Worm (Caenorhabditis elegans): ENCODE measurements around the gene sru-22.
"Not testable (repeated sequence)": the region's sequence is repeated elsewhere in the genome, so short reads cannot be mapped to it uniquely, and the experiment has no call there.

The sru-22 gene

DNA sequence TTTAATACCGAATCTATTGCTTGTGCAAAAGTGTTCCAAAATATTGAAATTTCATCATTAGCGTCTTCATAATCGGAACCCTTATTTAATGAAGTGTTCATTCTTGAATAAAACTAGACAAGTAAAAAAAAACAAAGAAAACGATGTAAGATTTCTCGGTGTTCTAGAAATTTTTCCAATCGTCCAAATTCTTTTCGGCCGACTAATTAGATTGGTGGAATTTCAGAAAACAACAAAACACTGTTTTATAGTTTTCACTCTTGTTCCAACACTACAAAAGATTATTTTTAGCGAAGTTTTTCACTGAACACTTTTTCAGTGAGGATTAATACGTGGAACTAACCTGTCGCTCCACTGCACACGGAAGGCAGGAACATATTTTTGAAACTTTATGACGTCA lies 22.0 kb downstream of the sru-22 start, which contains the start of gene srw-56:
Gene srw-56, minus strand, starts transcription at position 101 of the 400 bp plus-strand sequence.
- TF ChIP-seq him-1 (tag; optimal IDR thresholded peaks at IDR 0.05) (no peak), W03F9.2 (tag; optimal IDR thresholded peaks at IDR 0.05) (no peak), dao-5 (tag; optimal IDR thresholded peaks at IDR 0.05) (no peak)

DNA sequence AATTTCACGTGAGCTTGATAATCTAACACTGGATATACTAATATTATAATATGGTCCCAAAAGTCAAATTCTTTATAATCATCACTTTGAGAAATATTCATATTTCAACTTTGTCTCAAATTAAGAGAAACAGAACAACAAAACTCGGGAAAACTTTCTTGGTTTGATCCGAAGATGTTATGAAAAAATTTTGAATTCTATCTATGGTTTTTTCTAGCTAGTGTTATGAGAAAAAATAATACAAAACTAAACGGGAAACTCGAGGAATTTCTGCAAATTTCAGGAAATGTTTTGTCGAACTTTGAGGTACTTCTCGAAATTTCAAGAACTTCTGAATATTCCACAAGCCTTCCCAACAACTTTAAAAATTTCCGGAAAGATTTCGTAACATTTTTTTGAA lies 23.8 kb downstream of the sru-22 start, which contains the start of gene srw-59:
Gene srw-59, minus strand, starts transcription at position 101 of the 400 bp plus-strand sequence.
- no peak for TF ChIP-seq W03F9.2 (tag; optimal IDR thresholded peaks at IDR 0.05)

DNA sequence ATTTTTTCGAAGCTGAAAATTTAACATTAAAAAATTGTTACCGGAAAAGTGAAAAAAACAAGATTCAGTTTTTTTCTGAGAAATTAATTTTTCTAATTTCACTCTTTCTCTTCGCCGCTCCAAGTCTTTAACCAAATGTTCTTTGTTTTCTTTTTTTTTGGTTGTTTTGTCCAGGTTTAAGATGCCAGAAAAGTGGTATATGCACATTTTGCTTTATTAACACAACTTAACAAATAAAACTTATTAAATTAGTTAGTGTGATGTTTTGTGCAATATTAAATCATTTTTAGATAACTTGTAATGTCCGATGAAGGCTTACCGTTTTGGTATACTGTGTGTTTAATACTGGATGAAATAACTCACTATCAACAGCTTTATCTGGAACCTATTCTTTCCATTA lies 31.6 kb downstream of the sru-22 start, which contains the start of gene srw-53:
Gene srw-53, plus strand, starts transcription at position 301 of the 400 bp plus-strand sequence.
- no peak for TF ChIP-seq him-1 (tag; optimal IDR thresholded peaks at IDR 0.05)
- TF ChIP-seq W03F9.2 (tag; optimal IDR thresholded peaks at IDR 0.05), result no peak
- no peak for TF ChIP-seq dao-5 (tag; optimal IDR thresholded peaks at IDR 0.05)

DNA sequence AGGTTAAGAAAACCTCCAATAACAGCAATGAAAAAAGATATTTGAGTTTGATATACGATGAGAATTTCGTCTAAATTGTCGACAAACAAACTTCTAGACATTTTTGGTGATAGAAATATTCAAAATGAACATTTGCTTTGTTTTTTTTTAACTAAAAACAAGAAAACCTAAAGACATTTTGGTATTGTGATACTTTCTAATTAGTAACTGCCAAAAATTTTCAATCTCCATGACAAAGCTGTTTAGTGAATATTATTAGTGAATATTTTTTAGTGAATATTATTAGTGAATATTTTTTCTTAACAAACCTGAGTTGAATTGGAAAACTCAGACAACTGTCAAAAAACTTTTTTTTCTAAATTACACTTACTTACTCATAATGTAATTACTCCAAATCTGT lies 34.5 kb downstream of the sru-22 start, which contains the start of gene srw-55:
Gene srw-55, minus strand, starts transcription at position 101 of the 400 bp plus-strand sequence.
- TF ChIP-seq dao-5 (tag; optimal IDR thresholded peaks at IDR 0.05), result no peak
- no peak for TF ChIP-seq him-1 (tag; optimal IDR thresholded peaks at IDR 0.05)
- no peak for TF ChIP-seq W03F9.2 (tag; optimal IDR thresholded peaks at IDR 0.05)

DNA sequence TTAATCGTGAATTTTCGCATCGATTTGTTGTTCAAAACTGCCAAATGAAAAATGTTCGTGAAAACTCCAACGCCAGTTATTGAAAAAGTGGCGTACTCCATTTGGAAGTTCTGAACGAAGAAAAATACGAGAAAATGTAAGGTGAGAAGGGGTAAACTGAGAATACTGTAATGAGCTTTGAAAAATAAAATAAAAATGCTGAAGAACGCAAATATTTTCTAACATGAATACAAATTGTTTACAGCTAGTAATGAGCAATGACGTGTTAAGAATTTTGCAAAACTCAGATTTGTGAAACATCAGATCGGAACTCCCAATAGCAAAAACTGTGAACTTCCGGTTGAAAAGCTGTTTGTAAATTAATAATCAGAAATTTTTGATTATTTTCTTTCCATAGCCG lies 42.3 kb downstream of the sru-22 start, which contains the start of gene srw-26:
Gene srw-26, minus strand, starts transcription at position 101 of the 400 bp plus-strand sequence.
- TF ChIP-seq dao-5 (tag; optimal IDR thresholded peaks at IDR 0.05) (no peak), him-1 (tag; optimal IDR thresholded peaks at IDR 0.05) (no peak), W03F9.2 (tag; optimal IDR thresholded peaks at IDR 0.05) (no peak)

DNA sequence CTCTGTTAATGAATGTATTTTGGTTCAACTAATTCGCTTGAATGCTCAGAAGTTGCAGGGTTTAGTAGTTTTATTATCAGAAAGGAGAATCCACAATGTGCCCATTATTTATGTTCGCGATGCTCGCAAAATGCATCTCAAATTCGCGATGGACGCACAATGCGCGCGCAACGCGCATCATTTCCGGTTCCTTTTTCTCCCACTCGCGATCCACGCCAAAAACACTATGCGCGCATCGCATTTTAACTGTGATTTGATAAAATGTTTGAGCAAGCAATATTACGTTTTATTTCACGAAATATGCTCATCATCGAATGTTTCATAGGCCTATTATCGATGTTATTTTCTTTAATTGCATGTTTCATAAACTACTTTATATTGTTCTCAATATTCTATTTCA lies 44.9 kb downstream of the sru-22 start, which contains the start of gene srbc-77:
Gene srbc-77, plus strand, starts transcription at position 301 of the 400 bp plus-strand sequence.
- not testable (repeated sequence) for TF ChIP-seq W03F9.2, dao-5, him-1 (tag; optimal IDR thresholded peaks at IDR 0.05)

DNA sequence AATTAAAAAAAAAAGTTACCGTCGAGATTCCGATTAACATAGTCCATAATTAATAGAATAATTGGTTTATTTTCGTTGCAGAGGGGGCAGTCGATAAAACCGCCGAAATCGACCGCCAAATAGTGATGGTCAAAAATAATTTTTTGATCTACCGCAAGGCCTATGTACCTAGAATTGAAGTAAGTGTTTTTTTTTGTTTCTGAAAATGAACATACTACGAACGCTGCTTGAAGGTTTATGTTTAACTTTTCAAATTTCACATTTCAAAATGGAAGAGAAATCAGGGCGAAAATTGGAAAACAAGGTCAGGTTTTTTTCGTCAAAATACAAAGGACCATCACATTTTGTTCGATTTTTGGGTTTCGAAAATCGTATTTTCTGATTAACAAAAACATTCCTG lies 46.4 kb downstream of the sru-22 start, which contains the start of gene pzf-1:
Gene pzf-1, minus strand, starts transcription at position 101 of the 400 bp plus-strand sequence.
- TF ChIP-seq dao-5 (tag; optimal IDR thresholded peaks at IDR 0.05) (no peak), W03F9.2 (tag; optimal IDR thresholded peaks at IDR 0.05) (no peak), him-1 (tag; optimal IDR thresholded peaks at IDR 0.05) (no peak)

DNA sequence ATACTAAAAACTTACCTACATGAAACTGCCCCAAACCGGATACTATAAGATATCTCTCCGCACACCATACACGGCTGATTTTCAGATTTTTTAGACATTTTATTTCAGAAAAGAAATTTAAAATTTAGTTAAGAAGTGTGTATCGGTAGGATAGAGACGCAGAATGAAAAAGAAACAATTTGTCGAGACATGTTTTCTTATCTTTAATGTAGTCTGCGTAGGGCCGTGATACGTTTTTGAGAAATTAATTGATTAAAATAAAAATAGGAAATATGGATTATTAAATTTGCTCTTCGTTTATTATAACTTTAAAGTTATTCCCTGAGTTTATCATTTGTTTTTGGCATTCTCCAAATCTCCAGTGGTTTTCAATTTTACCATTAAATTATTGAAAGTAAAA lies 50.4 kb downstream of the sru-22 start, which contains the start of gene nhr-108:
Gene nhr-108, minus strand, starts transcription at position 166 of the 400 bp plus-strand sequence.
- no peak for TF ChIP-seq him-1 (tag; optimal IDR thresholded peaks at IDR 0.05)
- TF ChIP-seq dao-5 (tag; optimal IDR thresholded peaks at IDR 0.05), result no peak
- no peak for TF ChIP-seq W03F9.2 (tag; optimal IDR thresholded peaks at IDR 0.05)

DNA sequence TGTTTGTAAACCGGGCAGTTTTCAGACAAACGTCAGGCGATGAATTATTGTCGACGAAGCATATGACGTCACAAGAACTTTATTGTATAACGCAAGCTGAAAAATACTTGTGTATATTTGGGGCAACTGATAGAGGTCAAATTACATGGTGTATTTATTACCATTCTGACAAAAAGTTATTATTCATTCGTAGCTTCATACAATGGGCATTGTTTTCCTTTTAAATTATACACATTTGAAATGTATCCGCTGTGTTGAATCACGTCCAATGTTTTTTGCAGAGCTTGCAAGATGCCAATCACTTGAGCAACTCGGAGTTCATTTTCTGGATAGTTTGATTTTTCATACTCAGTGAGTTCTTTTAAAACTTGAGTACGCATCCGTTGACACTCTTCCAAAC lies 51.8 kb downstream of the sru-22 start, which contains the start of gene F35E8.13:
Gene F35E8.13, plus strand, starts transcription at position 301 of the 400 bp plus-strand sequence.
- TF ChIP-seq him-1 (tag; optimal IDR thresholded peaks at IDR 0.05) (no peak), W03F9.2 (tag; optimal IDR thresholded peaks at IDR 0.05) (no peak), dao-5 (tag; optimal IDR thresholded peaks at IDR 0.05) (no peak)
